Worm (Caenorhabditis elegans) whole organism, L4 larva: Measurements from ENCODE around the gene F21C10.9.
A peak's percentile ranks its signal among the peaks of the same experiment; 100 is the strongest.

Source experiments
- D1046.2 ChIP-seq: fragments of 200-800 bp; sonication (Bioruptor generic); IDR thresholded peaks from 2 replicates; pipeline ENCODE4 v1.3.6; 2022; ENCODE audit warnings: missing genetic modification characterization, missing compliant biosample characterization
- F37D6.2 ChIP-seq: sonication (generic microtip); optimal IDR thresholded peaks from 2 replicates; lab custom pipeline; 2016; ENCODE audit warnings: mild to moderate bottlenecking, missing genetic modification characterization, missing compliant biosample characterization
- F44E2.7 ChIP-seq: fragments of 200-800 bp; sonication (Bioruptor generic); IDR thresholded peaks from 2 replicates; pipeline ENCODE4 v2.1.2; 2022; ENCODE audit warnings: missing genetic modification characterization, missing compliant biosample characterization
- R02D3.7 ChIP-seq: fragments of 150-350 bp; sonication (generic microtip); optimal IDR thresholded peaks from 3 replicates; lab custom pipeline; 2014; ENCODE audit warnings: missing biosample characterization, missing genetic modification characterization
- T20F7.1 ChIP-seq: fragments of 200-800 bp; sonication (Bioruptor generic); optimal IDR thresholded peaks from 2 replicates; lab custom pipeline; 2018; ENCODE audit warnings: mild to moderate bottlenecking, missing genetic modification characterization, missing compliant biosample characterization
- T26A8.4 ChIP-seq: fragments of 200-800 bp; sonication (Bioruptor generic); IDR thresholded peaks from 2 replicates; pipeline ENCODE4 v1.3.6; 2022; ENCODE audit warnings: missing genetic modification characterization, missing compliant biosample characterization
- Y105C5A.15 ChIP-seq: fragments of 200-800 bp; sonication (Bioruptor generic); IDR thresholded peaks from 2 replicates; pipeline ENCODE4 v1.3.6; 2022; ENCODE audit warnings: missing genetic modification characterization, missing compliant biosample characterization
- ZK337.2 ChIP-seq: fragments of 200-800 bp; sonication (Bioruptor generic); IDR thresholded peaks from 2 replicates; pipeline ENCODE4 v1.3.6; 2022; ENCODE audit warnings: missing genetic modification reagents, missing genetic modification characterization, missing compliant biosample characterization
- aha-1 ChIP-seq: fragments of 150-350 bp; peaks from one replicate; lab custom pipeline; 2014; ENCODE audit warnings: missing biosample characterization, missing genetic modification characterization
- ceh-82 ChIP-seq: sonication (generic microtip); optimal IDR thresholded peaks from 2 replicates; lab custom pipeline; 2017; ENCODE audit warnings: missing biosample characterization, missing genetic modification characterization
- cey-2 ChIP-seq: sonication (generic microtip); optimal IDR thresholded peaks from 3 replicates; lab custom pipeline; 2017; ENCODE audit warnings: missing genetic modification characterization, mild to moderate bottlenecking, missing compliant biosample characterization, antibody characterized with exemption, borderline replicate concordance; ENCODE audit not compliant: insufficient read depth
- daf-19 ChIP-seq: fragments of 200-800 bp; sonication (Bioruptor generic); conservative IDR thresholded peaks from 2 replicates; pipeline ENCODE4 v1.3.6; 2022; ENCODE audit warnings: missing genetic modification characterization, missing compliant biosample characterization
- dmd-6 ChIP-seq: fragments of 200-800 bp; sonication (Bioruptor generic); IDR thresholded peaks from 2 replicates; pipeline ENCODE4 v1.3.6; 2022; ENCODE audit warnings: missing genetic modification reagents, missing genetic modification characterization, missing compliant biosample characterization
- dmd-8 ChIP-seq: fragments of 200-800 bp; sonication (Bioruptor generic); IDR thresholded peaks from 2 replicates; pipeline ENCODE4 v1.3.6; 2022; ENCODE audit warnings: missing genetic modification characterization, missing compliant biosample characterization
- dpl-1 ChIP-seq: fragments of 150-350 bp; optimal IDR thresholded peaks from 2 replicates; lab custom pipeline; 2014; ENCODE audit warnings: missing biosample characterization, missing genetic modification reagents, missing genetic modification characterization
- duxl-1 ChIP-seq: sonication (generic microtip); optimal IDR thresholded peaks from 2 replicates; lab custom pipeline; 2016; ENCODE audit warnings: mild to moderate bottlenecking, missing genetic modification characterization, moderate library complexity, missing compliant biosample characterization; ENCODE audit not compliant: poor library complexity
- dve-1 ChIP-seq: sonication (generic microtip); optimal IDR thresholded peaks from 2 replicates; lab custom pipeline; 2017; ENCODE audit warnings: antibody characterized with exemption, mild to moderate bottlenecking, missing genetic modification characterization, missing compliant biosample characterization; ENCODE audit not compliant: insufficient read depth
- fos-1 ChIP-seq: fragments of 150-350 bp; optimal IDR thresholded peaks from 2 replicates; lab custom pipeline; 2014; ENCODE audit warnings: missing biosample characterization, missing genetic modification characterization
- hif-1 ChIP-seq, 2 experiments: sonication (generic microtip); optimal IDR thresholded peaks; 2 replicates each; lab custom pipeline; 2016 to 2017; ENCODE audit warnings: missing compliant biosample characterization in 2 of 2, missing genetic modification characterization in 2 of 2, missing genetic modification reagents in 2 of 2, missing genotype in 2 of 2, mild to moderate bottlenecking in 1 of 2
- hlh-30 ChIP-seq: sonication (generic microtip); optimal IDR thresholded peaks from 2 replicates; lab custom pipeline; 2017; ENCODE audit warnings: antibody characterized with exemption, mild to moderate bottlenecking, missing genetic modification characterization, missing compliant biosample characterization; ENCODE audit not compliant: insufficient read depth
- jun-1 ChIP-seq: fragments of 150-350 bp; optimal IDR thresholded peaks from 2 replicates; lab custom pipeline; 2014; ENCODE audit warnings: missing biosample characterization, missing genetic modification reagents, missing genetic modification characterization
- lim-7 ChIP-seq: fragments of 200-800 bp; sonication (Bioruptor generic); IDR thresholded peaks from 2 replicates; pipeline ENCODE4 v1.3.6; 2022; ENCODE audit warnings: missing genetic modification characterization, missing compliant biosample characterization
- lin-1 ChIP-seq: fragments of 200-800 bp; sonication (Bioruptor generic); IDR thresholded peaks from 2 replicates; pipeline ENCODE4 v1.3.6; 2022; ENCODE audit warnings: missing genetic modification reagents, missing genetic modification characterization, missing compliant biosample characterization
- lin-15B ChIP-seq: fragments of 150-350 bp; sonication (generic microtip); optimal IDR thresholded peaks from 3 replicates; lab custom pipeline; 2014; ENCODE audit warnings: missing biosample characterization, missing genetic modification characterization
- madf-5 ChIP-seq, 2 experiments: fragments of 200-800 bp; sonication (Bioruptor generic); IDR thresholded peaks; 2 replicates each; pipeline ENCODE4 v1.3.6; 2022; ENCODE audit warnings: missing compliant biosample characterization in 2 of 2, missing genetic modification characterization in 2 of 2
- madf-9 ChIP-seq: fragments of 200-800 bp; sonication (Bioruptor generic); conservative IDR thresholded peaks from 2 replicates; pipeline ENCODE4 v1.3.6; 2022; ENCODE audit warnings: missing genetic modification reagents, missing genetic modification characterization, missing compliant biosample characterization
- mdl-1 ChIP-seq, 2 experiments: fragments of 150-350 bp in 1 of 2; sonication (generic microtip) in 1 of 2; optimal IDR thresholded peaks; 2 replicates each; lab custom pipeline; 2014 to 2017; ENCODE audit warnings: missing biosample characterization in 2 of 2, missing genetic modification characterization in 2 of 2
- mes-2 ChIP-seq: sonication (generic microtip); optimal IDR thresholded peaks from 2 replicates; lab custom pipeline; 2016; ENCODE audit warnings: missing genotype, mild to moderate bottlenecking, missing genetic modification characterization, missing compliant biosample characterization; ENCODE audit not compliant: poor library complexity, severe bottlenecking
- mxl-2 ChIP-seq: fragments of 200-800 bp; sonication (Bioruptor generic); conservative IDR thresholded peaks from 2 replicates; pipeline ENCODE4 v1.3.6; 2022; ENCODE audit warnings: missing genetic modification reagents, missing genetic modification characterization, missing compliant biosample characterization
- mxl-3 ChIP-seq: fragments of 200-800 bp; sonication (Bioruptor generic); optimal IDR thresholded peaks from 2 replicates; lab custom pipeline; 2018; ENCODE audit warnings: mild to moderate bottlenecking, missing genetic modification characterization, missing compliant biosample characterization
- nhr-102 ChIP-seq: sonication (generic microtip); optimal IDR thresholded peaks from 2 replicates; lab custom pipeline; 2016; ENCODE audit warnings: mild to moderate bottlenecking, missing genetic modification characterization, moderate library complexity, missing compliant biosample characterization
- nhr-111 ChIP-seq: fragments of 200-800 bp; sonication (Bioruptor generic); optimal IDR thresholded peaks from 2 replicates; lab custom pipeline; 2018; ENCODE audit warnings: mild to moderate bottlenecking, missing genetic modification characterization, missing compliant biosample characterization
- nhr-41 ChIP-seq: fragments of 200-800 bp; sonication (Bioruptor generic); IDR thresholded peaks from 2 replicates; pipeline ENCODE4 v1.3.6; 2022; ENCODE audit warnings: missing genetic modification reagents, missing genetic modification characterization, missing compliant biosample characterization
- nhr-6 ChIP-seq: fragments of 150-350 bp; optimal IDR thresholded peaks from 2 replicates; lab custom pipeline; 2014; ENCODE audit warnings: missing biosample characterization, missing genetic modification characterization
- nhr-76 ChIP-seq: fragments of 150-350 bp; optimal IDR thresholded peaks from 2 replicates; lab custom pipeline; 2014; ENCODE audit warnings: missing biosample characterization, missing genetic modification characterization
- pha-4 ChIP-seq, 2 experiments: fragments of 150-350 bp in 1 of 2; fragments of 200-800 bp in 1 of 2; sonication (Bioruptor generic) in 1 of 2; IDR thresholded peaks in 1 of 2; optimal IDR thresholded peaks in 1 of 2; 2 replicates each; pipeline versions ENCODE4 v1.3.6 to Lab custom; 2014 to 2022; ENCODE audit warnings: missing genetic modification characterization in 2 of 2, missing genetic modification reagents in 2 of 2, missing biosample characterization in 1 of 2, missing compliant biosample characterization in 1 of 2
- pqm-1 ChIP-seq: sonication (generic microtip); optimal IDR thresholded peaks from 2 replicates; lab custom pipeline; 2017; ENCODE audit warnings: missing biosample characterization, missing genetic modification characterization
- skn-1 ChIP-seq: fragments of 150-350 bp; optimal IDR thresholded peaks from 2 replicates; lab custom pipeline; 2014; ENCODE audit warnings: missing biosample characterization, missing genetic modification characterization
- spr-1 ChIP-seq: sonication (generic microtip); optimal IDR thresholded peaks from 2 replicates; lab custom pipeline; 2016; ENCODE audit warnings: mild to moderate bottlenecking, missing genetic modification characterization, missing compliant biosample characterization
- spr-3 ChIP-seq: fragments of 200-800 bp; sonication (Bioruptor generic); optimal IDR thresholded peaks from 2 replicates; lab custom pipeline; 2018; ENCODE audit warnings: mild to moderate bottlenecking, missing genetic modification characterization, missing compliant biosample characterization
- unc-130 ChIP-seq: sonication (generic microtip); optimal IDR thresholded peaks from 2 replicates; lab custom pipeline; 2016; ENCODE audit warnings: missing genetic modification reagents, missing genetic modification characterization, missing compliant biosample characterization
- unc-39 ChIP-seq: sonication (generic microtip); optimal IDR thresholded peaks from 2 replicates; lab custom pipeline; 2017; ENCODE audit warnings: missing biosample characterization, missing genetic modification characterization
- unc-62 ChIP-seq, 3 experiments: fragments of 150-350 bp in 1 of 3; sonication (generic microtip); optimal IDR thresholded peaks in 2 of 3; peaks in 1 of 3; 1 replicate in 1 of 3; 2 replicates in 2 of 3; lab custom pipeline; 2014 to 2017; ENCODE audit warnings: missing biosample characterization in 3 of 3, missing genetic modification characterization in 3 of 3, missing genetic modification reagents in 3 of 3, missing genotype in 1 of 3
- zag-1 ChIP-seq: fragments of 150-350 bp; optimal IDR thresholded peaks from 2 replicates; lab custom pipeline; 2014; ENCODE audit warnings: missing biosample characterization, missing genetic modification characterization
- zfp-2 ChIP-seq: sonication (generic microtip); optimal IDR thresholded peaks from 2 replicates; lab custom pipeline; 2016; ENCODE audit warnings: mild to moderate bottlenecking, missing genetic modification characterization, missing compliant biosample characterization
- zip-11 ChIP-seq: fragments of 200-800 bp; sonication (Bioruptor generic); IDR thresholded peaks from 2 replicates; pipeline ENCODE4 v1.3.6; 2022; ENCODE audit warnings: missing genetic modification characterization, missing compliant biosample characterization
- ztf-11 ChIP-seq: fragments of 150-350 bp; optimal IDR thresholded peaks from 2 replicates; lab custom pipeline; 2014; ENCODE audit warnings: missing biosample characterization, missing genetic modification characterization
- ztf-7 ChIP-seq: fragments of 150-350 bp; optimal IDR thresholded peaks from 2 replicates; lab custom pipeline; 2014; ENCODE audit warnings: missing biosample characterization, missing genetic modification characterization

F21C10.9 gene

ce11 chrV:9095613-9096317 is 2.7 kb downstream of the F21C10.9 start, which contains the start of gene F21C10.10 (continued):
- peak; percentile 50 for TF ChIP-seq nhr-6
- no peak for TF ChIP-seq lin-15B (tag; lab: Kevin White, UChicago)
- TF ChIP-seq pha-4 (GFP tag; IDR thresholded peaks at IDR 0.05; lab: Robert Waterston, UW): peak; percentile 76
- peak; percentile 60 for TF ChIP-seq pha-4 (tag; optimal IDR thresholded peaks at IDR 0.05; lab: Kevin White, UChicago)
- TF ChIP-seq R02D3.7 (tag; lab: Kevin White, UChicago): no peak
- peak; percentile 59 for TF ChIP-seq jun-1
- TF ChIP-seq T20F7.1 (GFP tag; lab: Kevin White, UChicago): peak; percentile 68
- TF ChIP-seq nhr-111 (GFP tag; lab: Kevin White, UChicago): no peak
- TF ChIP-seq lim-7 (GFP tag; lab: Robert Waterston, UW): no peak
- no peak for TF ChIP-seq unc-39 (tag; lab: Kevin White, UChicago)
- no peak for TF ChIP-seq skn-1 (tag; lab: Kevin White, UChicago)
- no peak for TF ChIP-seq ztf-11 (tag; lab: Kevin White, UChicago)
- no peak for TF ChIP-seq ZK337.2
- peak; percentile 98 for TF ChIP-seq mxl-2 (GFP tag; lab: Robert Waterston, UW)
- peak; percentile 99 for TF ChIP-seq hlh-30
- TF ChIP-seq mdl-1 (tag; optimal IDR thresholded peaks at IDR 0.05; lab: Kevin White, UChicago): peak; percentile 77 to 96
- TF ChIP-seq T26A8.4 (GFP tag; lab: Robert Waterston, UW): peak; percentile 66
- peak; percentile 99 for TF ChIP-seq aha-1 (tag; lab: Kevin White, UChicago)
- no peak for TF ChIP-seq unc-130 (GFP tag; lab: Kevin White, UChicago)
- peak; percentile 49 for TF ChIP-seq spr-3 (GFP tag; lab: Kevin White, UChicago)
- no peak for TF ChIP-seq dmd-8 (GFP tag; lab: Robert Waterston, UW)
- TF ChIP-seq mxl-3 (GFP tag; lab: Kevin White, UChicago): peak; percentile 93
- no peak for TF ChIP-seq ceh-82 (tag; lab: Kevin White, UChicago)
- TF ChIP-seq dmd-6 (GFP tag; lab: Robert Waterston, UW): peak; percentile 99
- TF ChIP-seq spr-1: peak; percentile 78
- TF ChIP-seq ztf-7: peak; percentile 63
- TF ChIP-seq D1046.2 (GFP tag; lab: Robert Waterston, UW): no peak
- TF ChIP-seq zfp-2 (tag; lab: Kevin White, UChicago): no peak
- no peak for TF ChIP-seq Y105C5A.15 (GFP tag; lab: Robert Waterston, UW)
- TF ChIP-seq dpl-1 (GFP tag; lab: Kevin White, UChicago): peak; percentile 56
- TF ChIP-seq hif-1 (tag; optimal IDR thresholded peaks at IDR 0.05; lab: Kevin White, UChicago): peak; percentile 41 to 73
- TF ChIP-seq zip-11 (GFP tag; lab: Robert Waterston, UW): no peak
- no peak for TF ChIP-seq mes-2 (tag; lab: Kevin White, UChicago)
- no peak for TF ChIP-seq daf-19 (GFP tag; lab: Robert Waterston, UW)
- TF ChIP-seq nhr-102 (tag; lab: Kevin White, UChicago): peak; percentile 93
- peak; percentile 62; the same call in 1 of the 2 replicates for TF ChIP-seq lin-1 (GFP tag; lab: Robert Waterston, UW)
- 0 out of 4 replicates have a peak, but pooled peaks of 1 of the 2 experiments have one; percentile 64 for TF ChIP-seq madf-5 (GFP tag; IDR thresholded peaks at IDR 0.05; lab: Robert Waterston, UW)
- TF ChIP-seq madf-9 (GFP tag; lab: Robert Waterston, UW): peak; percentile 46; the same call in 1 of the 2 replicates
- TF ChIP-seq nhr-76 (tag; lab: Kevin White, UChicago): peak; percentile 87
- no peak for TF ChIP-seq nhr-41 (GFP tag; lab: Robert Waterston, UW)
- no peak for TF ChIP-seq F44E2.7 (GFP tag; lab: Robert Waterston, UW)
- TF ChIP-seq F37D6.2: no peak
- TF ChIP-seq duxl-1: no peak
- peak; percentile 14 for TF ChIP-seq pqm-1 (tag; lab: Kevin White, UChicago)
- TF ChIP-seq cey-2 (tag; lab: Kevin White, UChicago): peak; percentile 95
- TF ChIP-seq unc-62 (GFP tag; optimal IDR thresholded peaks at IDR 0.05 in 1 of 2; lab: Kevin White, UChicago): peak in 1 of 2 experiments; percentile 98
- no peak for TF ChIP-seq unc-62 (tag; optimal IDR thresholded peaks at IDR 0.05; lab: Kevin White, UChicago)
- TF ChIP-seq dve-1 (tag; lab: Kevin White, UChicago): peak; percentile 98
- TF ChIP-seq fos-1 (tag; lab: Kevin White, UChicago): no peak
- no peak for TF ChIP-seq zag-1
